Fruit fly (Drosophila melanogaster) whole organism, pupa: ENCODE measurements around the gene CG13634.

Experiments used
- CG14655 ChIP-seq: fragments of 200-800 bp; sonication (Bioruptor generic); optimal IDR thresholded peaks from 3 replicates; lab custom pipeline; 2017; ENCODE audit warnings: mild to moderate bottlenecking, missing biosample characterization, missing genetic modification reagents, missing genetic modification characterization
- CG15710 ChIP-seq: fragments of 200-800 bp; sonication (Bioruptor generic); optimal IDR thresholded peaks from 2 replicates; lab custom pipeline; 2018; ENCODE audit warnings: missing biosample characterization, mild to moderate bottlenecking, missing genetic modification characterization, moderate library complexity
- CG8159 ChIP-seq: fragments of 200-800 bp; sonication (Bioruptor generic); optimal IDR thresholded peaks from 3 replicates; lab custom pipeline; 2018; ENCODE audit warnings: missing biosample characterization, mild to moderate bottlenecking, missing genetic modification characterization, moderate library complexity
- CG8301 ChIP-seq: fragments of 200-800 bp; sonication (Bioruptor generic); optimal IDR thresholded peaks from 2 replicates; lab custom pipeline; 2018; ENCODE audit warnings: missing biosample characterization, mild to moderate bottlenecking, missing genetic modification characterization
- EcR ChIP-seq: fragments of 200-800 bp; sonication (Bioruptor generic); optimal IDR thresholded peaks from 3 replicates; lab custom pipeline; 2019; ENCODE audit warnings: missing biosample characterization, missing genetic modification characterization, mild to moderate bottlenecking, moderate library complexity, missing genetic modification reagents
- Ets98B ChIP-seq: fragments of 200-800 bp; sonication (Bioruptor generic); IDR thresholded peaks from 2 replicates; pipeline ENCODE4 v1.3.6; 2022; ENCODE audit warnings: missing biosample characterization, missing genetic modification characterization
- Pif1A ChIP-seq: fragments of 200-800 bp; sonication (Bioruptor generic); optimal IDR thresholded peaks from 3 replicates; lab custom pipeline; 2016; ENCODE audit warnings: missing biosample characterization, missing genetic modification characterization
- Snoo ChIP-seq: fragments of 200-800 bp; sonication (Bioruptor generic); optimal IDR thresholded peaks from 3 replicates; lab custom pipeline; 2017; ENCODE audit warnings: missing biosample characterization, mild to moderate bottlenecking, missing genetic modification characterization, inconsistent platforms
- fd96Ca ChIP-seq: fragments of 200-800 bp; sonication (Bioruptor generic); IDR thresholded peaks from 3 replicates; pipeline ENCODE4 v1.3.6; 2022; ENCODE audit warnings: missing biosample characterization, missing genetic modification characterization

- TF ChIP-seq CG8159 (no peak), CG14655 (GFP tag; lab: Kevin White, UChicago) (no peak), CG8301 (tag; lab: Kevin White, UChicago) (no peak), CG15710 (tag; lab: Kevin White, UChicago) (no peak), fd96Ca (GFP tag; lab: Robert Waterston, UW) (no peak), EcR (GFP tag; lab: Kevin White, UChicago) (no peak), Pif1A (GFP tag; lab: Kevin White, UChicago) (no peak), Ets98B (GFP tag; lab: Robert Waterston, UW) (no peak), Snoo (tag; lab: Kevin White, UChicago) (no peak)
These were observed 2.2 kb downstream of the CG13634 start, which contains the start of gene Ets96B for dm6 chr3R:24787734-24788133.
